Fruit fly (Drosophila melanogaster) whole organism, embryonic: Measurements from ENCODE around the gene Tbcd.

ENCODE experiments used
- Blimp-1 ChIP-seq: fragments of 200-800 bp; sonication (Bioruptor generic); optimal IDR thresholded peaks from 3 replicates; lab custom pipeline; 2018; ENCODE audit warnings: missing biosample characterization, missing genetic modification characterization, mild to moderate bottlenecking, moderate library complexity, missing genetic modification reagents
- CG10147 ChIP-seq: fragments of 200-800 bp; sonication (Bioruptor generic); optimal IDR thresholded peaks from 2 replicates; lab custom pipeline; 2019; ENCODE audit warnings: missing biosample characterization, mild to moderate bottlenecking, missing genetic modification characterization, moderate library complexity
- CG10366 ChIP-seq: fragments of 200-800 bp; sonication (Bioruptor generic); IDR thresholded peaks from 2 replicates; pipeline ENCODE4 v1.3.6; 2022; ENCODE audit warnings: missing biosample characterization, missing genetic modification characterization
- CG10462 ChIP-seq: fragments of 200-800 bp; sonication (Bioruptor generic); optimal IDR thresholded peaks from 2 replicates; lab custom pipeline; 2016; ENCODE audit warnings: missing biosample characterization, missing genetic modification characterization
- CG10959 ChIP-seq: fragments of 200-800 bp; sonication (Bioruptor generic); IDR thresholded peaks from 2 replicates; pipeline ENCODE4 v1.3.6; 2022; ENCODE audit warnings: missing biosample characterization, missing genetic modification characterization
- CG12219 ChIP-seq: fragments of 200-800 bp; sonication (Bioruptor generic); optimal IDR thresholded peaks from 3 replicates; lab custom pipeline; 2018; ENCODE audit warnings: missing biosample characterization, mild to moderate bottlenecking, missing genetic modification characterization
- CG13424 ChIP-seq: fragments of 200-800 bp; sonication (Bioruptor generic); optimal IDR thresholded peaks from 2 replicates; lab custom pipeline; 2019; ENCODE audit warnings: missing biosample characterization, mild to moderate bottlenecking, missing genetic modification characterization, moderate library complexity
- CG14710 ChIP-seq: fragments of 200-800 bp; sonication (Bioruptor generic); optimal IDR thresholded peaks from 3 replicates; lab custom pipeline; 2019; ENCODE audit warnings: missing biosample characterization, mild to moderate bottlenecking, missing genetic modification characterization, moderate library complexity
- CG15011 ChIP-seq: fragments of 200-800 bp; sonication (Bioruptor generic); optimal IDR thresholded peaks from 3 replicates; lab custom pipeline; 2018; ENCODE audit warnings: missing biosample characterization, mild to moderate bottlenecking, missing genetic modification characterization
- CG17568 ChIP-seq: fragments of 200-800 bp; sonication (Bioruptor generic); optimal IDR thresholded peaks from 2 replicates; lab custom pipeline; 2018; ENCODE audit warnings: missing biosample characterization, mild to moderate bottlenecking, missing genetic modification characterization, moderate library complexity
- CG18599 ChIP-seq: fragments of 200-800 bp; sonication (Bioruptor generic); optimal IDR thresholded peaks from 3 replicates; lab custom pipeline; 2017; ENCODE audit warnings: missing biosample characterization, missing genetic modification characterization, mild to moderate bottlenecking, moderate library complexity, missing genetic modification reagents
- CG30431 ChIP-seq: fragments of 200-800 bp; sonication (Bioruptor generic); optimal IDR thresholded peaks from 2 replicates; lab custom pipeline; 2017; ENCODE audit warnings: missing biosample characterization, missing genetic modification characterization
- CG33213 ChIP-seq: fragments of 200-800 bp; sonication (Bioruptor generic); optimal IDR thresholded peaks from 3 replicates; lab custom pipeline; 2016; ENCODE audit warnings: missing biosample characterization, missing genetic modification characterization
- CG34376 ChIP-seq: fragments of 200-800 bp; sonication (Bioruptor generic); optimal IDR thresholded peaks from 2 replicates; lab custom pipeline; 2018; ENCODE audit warnings: missing biosample characterization, mild to moderate bottlenecking, missing genetic modification characterization
- CG4617 ChIP-seq: fragments of 200-800 bp; sonication (Bioruptor generic); optimal IDR thresholded peaks from 3 replicates; lab custom pipeline; 2016; ENCODE audit warnings: missing biosample characterization, missing genetic modification characterization, borderline replicate concordance
- CG6683 ChIP-seq: fragments of 200-800 bp; sonication (Bioruptor generic); optimal IDR thresholded peaks from 2 replicates; lab custom pipeline; 2017; ENCODE audit warnings: missing biosample characterization, mild to moderate bottlenecking, missing genetic modification characterization, missing genetic modification reagents
- CG6765 ChIP-seq: fragments of 200-800 bp; sonication (Bioruptor generic); optimal IDR thresholded peaks from 3 replicates; lab custom pipeline; 2017; ENCODE audit warnings: missing biosample characterization, mild to moderate bottlenecking, missing genetic modification characterization
- CG6813 ChIP-seq: fragments of 200-800 bp; sonication (Bioruptor generic); optimal IDR thresholded peaks from 2 replicates; lab custom pipeline; 2017; ENCODE audit warnings: missing biosample characterization, missing genetic modification characterization, mild to moderate bottlenecking, moderate library complexity, missing genetic modification reagents
- CG7372 ChIP-seq: fragments of 200-800 bp; sonication (Bioruptor generic); IDR thresholded peaks from 2 replicates; pipeline ENCODE4 v1.3.6; 2022; ENCODE audit warnings: missing biosample characterization, missing genetic modification characterization
- CG7839 ChIP-seq: fragments of 200-800 bp; sonication (Bioruptor generic); optimal IDR thresholded peaks from 3 replicates; lab custom pipeline; 2018; ENCODE audit warnings: missing biosample characterization, mild to moderate bottlenecking, missing genetic modification characterization, moderate library complexity
- CG7928 ChIP-seq: fragments of 200-800 bp; sonication (Bioruptor generic); optimal IDR thresholded peaks from 2 replicates; lab custom pipeline; 2017; ENCODE audit warnings: missing biosample characterization, mild to moderate bottlenecking, missing genetic modification characterization
- CG7963 ChIP-seq: fragments of 200-800 bp; sonication (Bioruptor generic); IDR thresholded peaks from 3 replicates; pipeline ENCODE4 v1.3.6; 2022; ENCODE audit warnings: missing biosample characterization, missing genetic modification characterization; ENCODE audit not compliant: partially characterized antibody
- CG8290 ChIP-seq, 3 experiments: fragments of 200-800 bp; sonication (Bioruptor generic); optimal IDR thresholded peaks; 2 replicates each; lab custom pipeline; 2016 to 2019; ENCODE audit warnings: missing biosample characterization in 3 of 3, missing genetic modification characterization in 3 of 3, mild to moderate bottlenecking in 2 of 3, moderate library complexity in 1 of 3
- CG9437 ChIP-seq: fragments of 200-800 bp; sonication (Bioruptor generic); optimal IDR thresholded peaks from 2 replicates; lab custom pipeline; 2018; ENCODE audit warnings: missing biosample characterization, mild to moderate bottlenecking, missing genetic modification characterization
- Hmr ChIP-seq: fragments of 200-800 bp; sonication (Bioruptor generic); optimal IDR thresholded peaks from 3 replicates; lab custom pipeline; 2017; ENCODE audit warnings: mild to moderate bottlenecking, missing biosample characterization, missing genetic modification reagents, missing genetic modification characterization
- Hmx ChIP-seq: fragments of 200-800 bp; sonication (Bioruptor generic); optimal IDR thresholded peaks from 2 replicates; lab custom pipeline; 2016; ENCODE audit warnings: missing biosample characterization, missing genetic modification characterization
- Hr78 ChIP-seq, 2 experiments: fragments of 200-800 bp in 1 of 2; fragments of >200 bp in 1 of 2; sonication (Bioruptor generic) in 1 of 2; optimal IDR thresholded peaks; 2 replicates each; lab custom pipeline; 2017 to 2019; ENCODE audit warnings: missing biosample characterization in 2 of 2, missing genetic modification characterization in 2 of 2, mild to moderate bottlenecking in 1 of 2, moderate library complexity in 1 of 2
- Hsf ChIP-seq: fragments of 200-800 bp; sonication (Bioruptor generic); optimal IDR thresholded peaks from 3 replicates; lab custom pipeline; 2016; ENCODE audit warnings: missing biosample characterization, missing genetic modification characterization
- Mrtf ChIP-seq: fragments of 200-800 bp; sonication (Bioruptor generic); IDR thresholded peaks from 3 replicates; pipeline ENCODE4 v1.3.6; 2022; ENCODE audit warnings: missing biosample characterization, missing genetic modification characterization
- Myb ChIP-seq: fragments of 200-800 bp; sonication (Bioruptor generic); optimal IDR thresholded peaks from 2 replicates; lab custom pipeline; 2016; ENCODE audit warnings: missing biosample characterization, missing genetic modification characterization
- NK7.1 ChIP-seq: fragments of 200-800 bp; sonication (Bioruptor generic); optimal IDR thresholded peaks from 3 replicates; lab custom pipeline; 2016; ENCODE audit warnings: missing biosample characterization, missing genetic modification characterization
- PHDP ChIP-seq: fragments of 200-800 bp; sonication (Bioruptor generic); optimal IDR thresholded peaks from 3 replicates; lab custom pipeline; 2018; ENCODE audit warnings: missing biosample characterization, mild to moderate bottlenecking, missing genetic modification characterization, moderate library complexity
- Six4 ChIP-seq: fragments of 200-800 bp; sonication (Bioruptor generic); optimal IDR thresholded peaks from 2 replicates; lab custom pipeline; 2016; ENCODE audit warnings: missing biosample characterization, missing genetic modification characterization
- Sox102F ChIP-seq: fragments of 200-800 bp; sonication (Bioruptor generic); optimal IDR thresholded peaks from 2 replicates; lab custom pipeline; 2018; ENCODE audit warnings: missing biosample characterization, mild to moderate bottlenecking, missing genetic modification characterization, moderate library complexity
- TFAM ChIP-seq: fragments of 200-800 bp; sonication (Bioruptor generic); optimal IDR thresholded peaks from 2 replicates; lab custom pipeline; 2017; ENCODE audit warnings: missing biosample characterization, missing genetic modification characterization, inconsistent platforms
- ap ChIP-seq: fragments of 200-800 bp; sonication (Bioruptor generic); IDR thresholded peaks from 2 replicates; pipeline ENCODE4 v1.3.6; 2022; ENCODE audit warnings: missing biosample characterization, missing genetic modification characterization
- ci ChIP-seq: fragments of 200-800 bp; sonication (Bioruptor generic); IDR thresholded peaks from 3 replicates; pipeline ENCODE4 v1.3.6; 2022; ENCODE audit warnings: missing biosample characterization, missing genetic modification characterization
- dmrt11E ChIP-seq: fragments of 200-800 bp; sonication (Bioruptor generic); optimal IDR thresholded peaks from 3 replicates; lab custom pipeline; 2018; ENCODE audit warnings: missing biosample characterization, mild to moderate bottlenecking, missing genetic modification characterization, moderate library complexity
- dpn ChIP-seq, 2 experiments: fragments of 200-800 bp; sonication (Bioruptor generic); optimal IDR thresholded peaks; 3 replicates each; lab custom pipeline; 2016; ENCODE audit warnings: missing biosample characterization in 2 of 2, missing genetic modification characterization in 2 of 2
- dysf ChIP-seq: fragments of 200-800 bp; sonication (Bioruptor generic); IDR thresholded peaks from 3 replicates; pipeline ENCODE4 v1.3.6; 2022; ENCODE audit warnings: missing biosample characterization, missing genetic modification characterization
- eve ChIP-seq, 2 experiments: fragments of >200 bp; optimal IDR thresholded peaks; 2 replicates each; lab custom pipeline; 2017; ENCODE audit warnings: missing biosample characterization in 2 of 2, missing genetic modification characterization in 2 of 2
- exex ChIP-seq: fragments of 200-800 bp; sonication (Bioruptor generic); optimal IDR thresholded peaks from 4 replicates; lab custom pipeline; 2018; ENCODE audit warnings: missing biosample characterization, mild to moderate bottlenecking, missing genetic modification characterization, moderate library complexity
- fd64A ChIP-seq: fragments of 200-800 bp; sonication (Bioruptor generic); optimal IDR thresholded peaks from 3 replicates; lab custom pipeline; 2018; ENCODE audit warnings: missing biosample characterization, mild to moderate bottlenecking, missing genetic modification characterization
- gem ChIP-seq: fragments of 200-800 bp; sonication (Bioruptor generic); optimal IDR thresholded peaks from 2 replicates; lab custom pipeline; 2019; ENCODE audit warnings: missing biosample characterization, mild to moderate bottlenecking, missing genetic modification characterization, moderate library complexity
- kah ChIP-seq: fragments of 200-800 bp; sonication (Bioruptor generic); optimal IDR thresholded peaks from 2 replicates; lab custom pipeline; 2018; ENCODE audit warnings: missing biosample characterization, mild to moderate bottlenecking, missing genetic modification characterization
- psq ChIP-seq: fragments of 200-800 bp; sonication (Bioruptor generic); optimal IDR thresholded peaks from 2 replicates; lab custom pipeline; 2017; ENCODE audit warnings: missing biosample characterization, missing genetic modification characterization
- repo ChIP-seq: fragments of 200-800 bp; sonication (Bioruptor generic); optimal IDR thresholded peaks from 2 replicates; lab custom pipeline; 2016; ENCODE audit warnings: missing biosample characterization, missing genetic modification characterization
- salm ChIP-seq: fragments of 200-800 bp; sonication (Bioruptor generic); optimal IDR thresholded peaks from 2 replicates; lab custom pipeline; 2018; ENCODE audit warnings: missing biosample characterization, mild to moderate bottlenecking, missing genetic modification characterization
- tx ChIP-seq: fragments of 200-800 bp; sonication (Bioruptor generic); optimal IDR thresholded peaks from 2 replicates; lab custom pipeline; 2016; ENCODE audit warnings: missing biosample characterization, missing genetic modification characterization

Gene Tbcd

dm6 chr2L:2172460-2173121, 25.3 kb downstream of the Tbcd start (continued):
- TF ChIP-seq Blimp-1 (GFP tag; lab: Kevin White, UChicago) (peak; percentile 1), CG34376 (no peak), NK7.1 (no peak), CG10959 (GFP tag; lab: Robert Waterston, UW) (no peak), ci (GFP tag; lab: Robert Waterston, UW) (0 out of 3 replicates have a peak, but pooled peaks have one; percentile 8), CG7372 (GFP tag; lab: Robert Waterston, UW) (no peak), ap (GFP tag; lab: Robert Waterston, UW) (no peak), CG10462 (GFP tag; lab: Kevin White, UChicago) (no peak), dysf (no peak), CG6765 (GFP tag; lab: Kevin White, UChicago) (no peak), CG6683 (GFP tag; lab: Kevin White, UChicago) (no peak), eve (GFP tag; optimal IDR thresholded peaks at IDR 0.05; lab: Kevin White, UChicago) (peak in 1 of 2 experiments; percentile 41), Hmx (GFP tag; lab: Kevin White, UChicago) (no peak), CG10147 (GFP tag; lab: Kevin White, UChicago) (no peak), CG7963 (no peak), CG15011 (no peak), gem (tag; lab: Kevin White, UChicago) (peak; percentile 49), salm (tag; lab: Kevin White, UChicago) (no peak), tx (GFP tag; lab: Kevin White, UChicago) (no peak), CG30431 (GFP tag; lab: Kevin White, UChicago) (no peak), CG14710 (tag; lab: Kevin White, UChicago) (peak; percentile 8), Hmr (no peak), Mrtf (GFP tag; lab: Robert Waterston, UW) (no peak), CG6813 (GFP tag; lab: Kevin White, UChicago) (no peak), CG13424 (tag; lab: Kevin White, UChicago) (no peak), kah (GFP tag; lab: Kevin White, UChicago) (no peak), fd64A (GFP tag; lab: Kevin White, UChicago) (no peak), psq (GFP tag; lab: Kevin White, UChicago) (no peak), CG18599 (no peak), CG7928 (GFP tag; lab: Kevin White, UChicago) (no peak), CG9437 (GFP tag; lab: Kevin White, UChicago) (no peak), Sox102F (GFP tag; lab: Kevin White, UChicago) (peak; percentile 27), exex (tag; lab: Kevin White, UChicago) (no peak), CG7839 (tag; lab: Kevin White, UChicago) (peak; percentile 4), Myb (no peak), TFAM (GFP tag; lab: Kevin White, UChicago) (no peak), dpn (GFP tag; optimal IDR thresholded peaks at IDR 0.05; lab: Kevin White, UChicago) (no peak), CG4617 (GFP tag; lab: Kevin White, UChicago) (no peak), CG12219 (GFP tag; lab: Kevin White, UChicago) (no peak), CG17568 (GFP tag; lab: Kevin White, UChicago) (no peak), Hr78 (GFP tag; optimal IDR thresholded peaks at IDR 0.05; lab: Kevin White, UChicago) (no peak), CG10366 (GFP tag; lab: Robert Waterston, UW) (no peak), dmrt11E (tag; lab: Kevin White, UChicago) (peak; percentile 4), repo (GFP tag; lab: Kevin White, UChicago) (no peak), CG33213 (GFP tag; lab: Kevin White, UChicago) (no peak), PHDP (tag; lab: Kevin White, UChicago) (no peak), Hsf (GFP tag; lab: Kevin White, UChicago) (no peak), Six4 (GFP tag; lab: Kevin White, UChicago) (no peak), CG8290 (GFP tag; optimal IDR thresholded peaks at IDR 0.05; lab: Kevin White, UChicago) (no peak), CG8290 (tag; optimal IDR thresholded peaks at IDR 0.05; lab: Kevin White, UChicago) (no peak)
